Fruit fly (Drosophila melanogaster) whole organism, embryonic: ENCODE data around the gene tth.

Experiments used
- ATbp ChIP-seq: fragments of 200-800 bp; sonication (Bioruptor generic); optimal IDR thresholded peaks from 2 replicates; lab custom pipeline; 2017; ENCODE audit warnings: missing biosample characterization, mild to moderate bottlenecking, missing genetic modification characterization, missing genetic modification reagents
- BtbVII ChIP-seq: fragments of 200-800 bp; sonication (Bioruptor generic); optimal IDR thresholded peaks from 3 replicates; lab custom pipeline; 2017; ENCODE audit warnings: missing biosample characterization, mild to moderate bottlenecking, missing genetic modification characterization
- CG10979 ChIP-seq: fragments of 200-800 bp; sonication (Bioruptor generic); optimal IDR thresholded peaks from 2 replicates; lab custom pipeline; 2018; ENCODE audit warnings: missing biosample characterization, mild to moderate bottlenecking, missing genetic modification characterization, moderate library complexity
- CG11695 ChIP-seq: fragments of 200-800 bp; sonication (Bioruptor generic); IDR thresholded peaks from 3 replicates; pipeline ENCODE4 v1.3.6; 2022; ENCODE audit warnings: missing biosample characterization, missing genetic modification characterization
- CG12071 ChIP-seq: fragments of 200-800 bp; sonication (Bioruptor generic); optimal IDR thresholded peaks from 3 replicates; lab custom pipeline; 2018; ENCODE audit warnings: missing biosample characterization, mild to moderate bottlenecking, missing genetic modification characterization
- CG12236 ChIP-seq: fragments of 200-800 bp; sonication (Bioruptor generic); optimal IDR thresholded peaks from 2 replicates; lab custom pipeline; 2016; ENCODE audit warnings: missing biosample characterization, missing genetic modification characterization
- CG12659 ChIP-seq: fragments of 200-800 bp; sonication (Bioruptor generic); optimal IDR thresholded peaks from 3 replicates; lab custom pipeline; 2017; ENCODE audit warnings: mild to moderate bottlenecking, missing biosample characterization, missing genetic modification reagents, missing genetic modification characterization
- CG12744 ChIP-seq: fragments of 200-800 bp; sonication (Bioruptor generic); optimal IDR thresholded peaks from 2 replicates; lab custom pipeline; 2016; ENCODE audit warnings: missing biosample characterization, missing genetic modification characterization
- CG15269 ChIP-seq: fragments of 200-800 bp; sonication (Bioruptor generic); optimal IDR thresholded peaks from 2 replicates; lab custom pipeline; 2018; ENCODE audit warnings: missing biosample characterization, mild to moderate bottlenecking, missing genetic modification characterization, moderate library complexity
- CG15514 ChIP-seq: fragments of 200-800 bp; sonication (Bioruptor generic); optimal IDR thresholded peaks from 3 replicates; lab custom pipeline; 2017; ENCODE audit warnings: missing biosample characterization, missing genetic modification characterization, mild to moderate bottlenecking, moderate library complexity, missing genetic modification reagents
- CG16779 ChIP-seq: fragments of 200-800 bp; sonication (Bioruptor generic); IDR thresholded peaks from 2 replicates; pipeline ENCODE4 v1.3.6; 2022; ENCODE audit warnings: missing biosample characterization, missing genetic modification characterization
- CG17361 ChIP-seq: fragments of 200-800 bp; sonication (Bioruptor generic); IDR thresholded peaks from 3 replicates; pipeline ENCODE4 v1.3.6; 2022; ENCODE audit warnings: missing biosample characterization, missing genetic modification characterization
- CG17568 ChIP-seq: fragments of 200-800 bp; sonication (Bioruptor generic); optimal IDR thresholded peaks from 2 replicates; lab custom pipeline; 2018; ENCODE audit warnings: missing biosample characterization, mild to moderate bottlenecking, missing genetic modification characterization, moderate library complexity
- CG18262 ChIP-seq: fragments of 200-800 bp; optimal IDR thresholded peaks from 3 replicates; lab custom pipeline; 2019; ENCODE audit warnings: missing biosample characterization, mild to moderate bottlenecking, missing genetic modification characterization, moderate library complexity
- CG2678 ChIP-seq: fragments of 200-800 bp; sonication (Bioruptor generic); optimal IDR thresholded peaks from 3 replicates; lab custom pipeline; 2019; ENCODE audit warnings: missing biosample characterization, mild to moderate bottlenecking, missing genetic modification characterization, moderate library complexity
- CG31441 ChIP-seq: fragments of 200-800 bp; sonication (Bioruptor generic); IDR thresholded peaks from 2 replicates; pipeline ENCODE4 v1.3.6; 2022; ENCODE audit warnings: missing biosample characterization, missing genetic modification characterization
- CG42726 ChIP-seq: fragments of 200-800 bp; sonication (Bioruptor generic); IDR thresholded peaks from 2 replicates; pipeline ENCODE4 v1.3.6; 2022; ENCODE audit warnings: missing biosample characterization, missing genetic modification characterization; ENCODE audit not compliant: partially characterized antibody
- CG6683 ChIP-seq: fragments of 200-800 bp; sonication (Bioruptor generic); optimal IDR thresholded peaks from 2 replicates; lab custom pipeline; 2017; ENCODE audit warnings: missing biosample characterization, mild to moderate bottlenecking, missing genetic modification characterization, missing genetic modification reagents
- CG6813 ChIP-seq: fragments of 200-800 bp; sonication (Bioruptor generic); optimal IDR thresholded peaks from 2 replicates; lab custom pipeline; 2017; ENCODE audit warnings: missing biosample characterization, missing genetic modification characterization, mild to moderate bottlenecking, moderate library complexity, missing genetic modification reagents
- CG7271 ChIP-seq: fragments of 200-800 bp; sonication (Bioruptor generic); optimal IDR thresholded peaks from 2 replicates; lab custom pipeline; 2018; ENCODE audit warnings: missing biosample characterization, mild to moderate bottlenecking, missing genetic modification characterization, moderate library complexity
- CG7839 ChIP-seq: fragments of 200-800 bp; sonication (Bioruptor generic); optimal IDR thresholded peaks from 3 replicates; lab custom pipeline; 2018; ENCODE audit warnings: missing biosample characterization, mild to moderate bottlenecking, missing genetic modification characterization, moderate library complexity
- CoRest ChIP-seq: fragments of 200-800 bp; sonication (Bioruptor generic); optimal IDR thresholded peaks from 3 replicates; lab custom pipeline; 2018; ENCODE audit warnings: missing biosample characterization, mild to moderate bottlenecking, missing genetic modification characterization, moderate library complexity
- Dbx ChIP-seq: fragments of 200-800 bp; sonication (Bioruptor generic); IDR thresholded peaks from 3 replicates; pipeline ENCODE4 v1.3.6; 2022; ENCODE audit warnings: missing biosample characterization, missing genetic modification characterization
- Dek ChIP-seq: fragments of 200-800 bp; sonication (Bioruptor generic); optimal IDR thresholded peaks from 3 replicates; lab custom pipeline; 2019; ENCODE audit warnings: missing biosample characterization, mild to moderate bottlenecking, missing genetic modification characterization, moderate library complexity
- Fer1 ChIP-seq: fragments of 200-800 bp; sonication (Bioruptor generic); optimal IDR thresholded peaks from 2 replicates; lab custom pipeline; 2017; ENCODE audit warnings: missing biosample characterization, mild to moderate bottlenecking, missing genetic modification characterization
- Fer2 ChIP-seq: fragments of 200-800 bp; sonication (Bioruptor generic); optimal IDR thresholded peaks from 2 replicates; lab custom pipeline; 2018; ENCODE audit warnings: missing biosample characterization, mild to moderate bottlenecking, missing genetic modification characterization, moderate library complexity
- Hr39 ChIP-seq: fragments of >200 bp; optimal IDR thresholded peaks from 2 replicates; lab custom pipeline; 2017
- Lhr ChIP-seq: fragments of 200-800 bp; sonication (Bioruptor generic); optimal IDR thresholded peaks from 3 replicates; lab custom pipeline; 2017; ENCODE audit warnings: mild to moderate bottlenecking, missing biosample characterization, missing genetic modification reagents, missing genetic modification characterization
- Neu2 ChIP-seq: fragments of 200-800 bp; sonication (Bioruptor generic); optimal IDR thresholded peaks from 3 replicates; lab custom pipeline; 2016; ENCODE audit warnings: missing biosample characterization, missing genetic modification characterization, borderline replicate concordance
- Nf-YB ChIP-seq: fragments of 200-800 bp; sonication (Bioruptor generic); optimal IDR thresholded peaks from 3 replicates; lab custom pipeline; 2019; ENCODE audit warnings: missing biosample characterization, mild to moderate bottlenecking, missing genetic modification characterization, moderate library complexity
- Oli ChIP-seq: fragments of 200-800 bp; sonication (Bioruptor generic); optimal IDR thresholded peaks from 2 replicates; lab custom pipeline; 2018; ENCODE audit warnings: missing biosample characterization, mild to moderate bottlenecking, missing genetic modification characterization, moderate library complexity
- Sin3A ChIP-seq: fragments of >200 bp; optimal IDR thresholded peaks from 2 replicates; lab custom pipeline; 2018
- Sry-β ChIP-seq: fragments of 200-800 bp; sonication (Bioruptor generic); optimal IDR thresholded peaks from 2 replicates; lab custom pipeline; 2018; ENCODE audit warnings: missing biosample characterization, mild to moderate bottlenecking, missing genetic modification characterization, moderate library complexity
- cato ChIP-seq: fragments of 200-800 bp; sonication (Bioruptor generic); optimal IDR thresholded peaks from 2 replicates; lab custom pipeline; 2016; ENCODE audit warnings: missing biosample characterization, missing genetic modification characterization, borderline replicate concordance
- chif ChIP-seq, 2 experiments: fragments of 200-800 bp; sonication (Bioruptor generic); optimal IDR thresholded peaks; 3 replicates each; lab custom pipeline; 2016; ENCODE audit warnings: missing biosample characterization in 2 of 2, missing genetic modification characterization in 2 of 2
- dmrt99B ChIP-seq: fragments of 200-800 bp; sonication (Bioruptor generic); optimal IDR thresholded peaks from 2 replicates; lab custom pipeline; 2018; ENCODE audit warnings: missing biosample characterization, mild to moderate bottlenecking, missing genetic modification characterization, moderate library complexity
- grn ChIP-seq: fragments of 200-800 bp; sonication (Bioruptor generic); optimal IDR thresholded peaks from 3 replicates; lab custom pipeline; 2017; ENCODE audit warnings: missing biosample characterization, missing genetic modification characterization
- gsb ChIP-seq: fragments of 200-800 bp; sonication (Bioruptor generic); IDR thresholded peaks from 2 replicates; pipeline ENCODE4 v1.3.6; 2022; ENCODE audit warnings: missing biosample characterization, missing genetic modification characterization
- gsb-n ChIP-seq: fragments of 200-800 bp; sonication (Bioruptor generic); optimal IDR thresholded peaks from 3 replicates; lab custom pipeline; 2018; ENCODE audit warnings: missing biosample characterization, mild to moderate bottlenecking, missing genetic modification characterization
- gt ChIP-seq: fragments of 200-800 bp; sonication (Bioruptor generic); IDR thresholded peaks from 2 replicates; pipeline ENCODE4 v1.3.6; 2022; ENCODE audit warnings: missing biosample characterization, missing genetic modification characterization
- nom ChIP-seq: fragments of 200-800 bp; sonication (Bioruptor generic); optimal IDR thresholded peaks from 2 replicates; lab custom pipeline; 2017; ENCODE audit warnings: missing biosample characterization, missing genetic modification characterization, mild to moderate bottlenecking, moderate library complexity, missing genetic modification reagents
- onecut ChIP-seq: fragments of 200-800 bp; sonication (Bioruptor generic); IDR thresholded peaks from 2 replicates; pipeline ENCODE4 v1.3.6; 2022; ENCODE audit warnings: missing biosample characterization, missing genetic modification characterization
- pfk ChIP-seq: fragments of 200-800 bp; sonication (Bioruptor generic); optimal IDR thresholded peaks from 2 replicates; lab custom pipeline; 2018; ENCODE audit warnings: missing biosample characterization, mild to moderate bottlenecking, missing genetic modification characterization, moderate library complexity
- phol ChIP-seq: fragments of 200-800 bp; sonication (Bioruptor generic); optimal IDR thresholded peaks from 3 replicates; lab custom pipeline; 2018; ENCODE audit warnings: missing biosample characterization, mild to moderate bottlenecking, missing genetic modification characterization, moderate library complexity
- ranshi ChIP-seq: fragments of 200-800 bp; sonication (Bioruptor generic); IDR thresholded peaks from 2 replicates; pipeline ENCODE4 v1.3.6; 2022; ENCODE audit warnings: missing biosample characterization, missing genetic modification characterization
- sd ChIP-seq: fragments of 200-800 bp; sonication (Bioruptor generic); optimal IDR thresholded peaks from 3 replicates; lab custom pipeline; 2018; ENCODE audit warnings: missing biosample characterization, mild to moderate bottlenecking, missing genetic modification characterization, moderate library complexity
- ttk ChIP-seq: fragments of 200-800 bp; sonication (Bioruptor generic); IDR thresholded peaks from 2 replicates; pipeline ENCODE4 v2.1.2; 2022; ENCODE audit warnings: missing biosample characterization, missing genetic modification characterization
- wek ChIP-seq: fragments of 200-800 bp; sonication (Bioruptor generic); optimal IDR thresholded peaks from 3 replicates; lab custom pipeline; 2018; ENCODE audit warnings: missing biosample characterization, mild to moderate bottlenecking, missing genetic modification characterization, moderate library complexity
- zfh2 ChIP-seq: fragments of 200-800 bp; sonication (Bioruptor generic); optimal IDR thresholded peaks from 2 replicates; lab custom pipeline; 2016; ENCODE audit warnings: missing biosample characterization, missing genetic modification characterization

Gene tth

dm6 chrX:13644696-13645393 lies 28.5 kb upstream of the tth start:
- TF ChIP-seq CG6683 (GFP tag; lab: Kevin White, UChicago) (no peak), Nf-YB (GFP tag; lab: Kevin White, UChicago) (peak; percentile 23), dmrt99B (tag; lab: Kevin White, UChicago) (peak; percentile 47), chif (GFP tag; optimal IDR thresholded peaks at IDR 0.05; lab: Kevin White, UChicago) (no peak), ATbp (GFP tag; lab: Kevin White, UChicago) (peak; percentile 73), pfk (no peak), CG12236 (GFP tag; lab: Kevin White, UChicago) (no peak), Fer2 (tag; lab: Kevin White, UChicago) (no peak), CoRest (tag; lab: Kevin White, UChicago) (peak; percentile 49), zfh2 (no peak), CG6813 (peak; percentile 61), CG17361 (peak; percentile 32; the same call in 2 of the 3 replicates), phol (no peak), ranshi (GFP tag; lab: Robert Waterston, UW) (no peak), CG18262 (tag; lab: Kevin White, UChicago) (peak; percentile 19), CG12071 (peak; percentile 7), Dbx (GFP tag; lab: Robert Waterston, UW) (no peak), CG42726 (GFP tag; lab: Robert Waterston, UW) (no peak), grn (peak; percentile 16), CG15269 (peak; percentile 52), wek (GFP tag; lab: Kevin White, UChicago) (no peak), Hr39 (no peak), CG17568 (GFP tag; lab: Kevin White, UChicago) (peak; percentile 63), BtbVII (GFP tag; lab: Kevin White, UChicago) (peak; percentile 32), CG15514 (GFP tag; lab: Kevin White, UChicago) (peak; percentile 33), CG2678 (tag; lab: Kevin White, UChicago) (peak; percentile 63), gsb (GFP tag; lab: Robert Waterston, UW) (no peak), CG11695 (GFP tag; lab: Robert Waterston, UW) (no peak), ttk (GFP tag; lab: Robert Waterston, UW) (no peak), Fer1 (peak; percentile 32), gsb-n (tag; lab: Kevin White, UChicago) (peak; percentile 55), CG12744 (no peak), CG7271 (tag; lab: Kevin White, UChicago) (peak; percentile 5), Neu2 (GFP tag; lab: Kevin White, UChicago) (no peak), CG10979 (tag; lab: Kevin White, UChicago) (peak; percentile 3), cato (GFP tag; lab: Kevin White, UChicago) (no peak), nom (GFP tag; lab: Kevin White, UChicago) (peak; percentile 97), gt (GFP tag; lab: Robert Waterston, UW) (no peak), Sin3A (no peak), onecut (no peak), Sry-β (GFP tag; lab: Kevin White, UChicago) (peak; percentile 1), Lhr (GFP tag; lab: Kevin White, UChicago) (peak; percentile 18), Dek (tag; lab: Kevin White, UChicago) (no peak), CG16779 (GFP tag; lab: Robert Waterston, UW) (no peak), sd (tag; lab: Kevin White, UChicago) (peak; percentile 19), Oli (tag; lab: Kevin White, UChicago) (peak; percentile 24), CG31441 (peak; percentile 47), CG12659 (peak; percentile 16), CG7839 (tag; lab: Kevin White, UChicago) (peak; percentile 40)
